Worm (Caenorhabditis elegans): Measurements from ENCODE around the gene galt-1.

ce11 chrV:5930588-5930987 lies at the start of gene galt-1:
- TF ChIP-seq ama-1 (optimal IDR thresholded peaks at IDR 0.05) (no peak), hmg-4 (GFP tag; optimal IDR thresholded peaks at IDR 0.05) (no peak), sea-1 (GFP tag; conservative IDR thresholded peaks at IDR 0.05) (no peak), tbx-37 (GFP tag; conservative IDR thresholded peaks at IDR 0.05) (no peak), F13C5.2 (tag; optimal IDR thresholded peaks at IDR 0.05) (no peak), tbx-11 (GFP tag; IDR thresholded peaks at IDR 0.05) (no peak)
